Fruit fly (Drosophila melanogaster): ENCODE measurements around the gene CG7824.

The CG7824 gene

DNA sequence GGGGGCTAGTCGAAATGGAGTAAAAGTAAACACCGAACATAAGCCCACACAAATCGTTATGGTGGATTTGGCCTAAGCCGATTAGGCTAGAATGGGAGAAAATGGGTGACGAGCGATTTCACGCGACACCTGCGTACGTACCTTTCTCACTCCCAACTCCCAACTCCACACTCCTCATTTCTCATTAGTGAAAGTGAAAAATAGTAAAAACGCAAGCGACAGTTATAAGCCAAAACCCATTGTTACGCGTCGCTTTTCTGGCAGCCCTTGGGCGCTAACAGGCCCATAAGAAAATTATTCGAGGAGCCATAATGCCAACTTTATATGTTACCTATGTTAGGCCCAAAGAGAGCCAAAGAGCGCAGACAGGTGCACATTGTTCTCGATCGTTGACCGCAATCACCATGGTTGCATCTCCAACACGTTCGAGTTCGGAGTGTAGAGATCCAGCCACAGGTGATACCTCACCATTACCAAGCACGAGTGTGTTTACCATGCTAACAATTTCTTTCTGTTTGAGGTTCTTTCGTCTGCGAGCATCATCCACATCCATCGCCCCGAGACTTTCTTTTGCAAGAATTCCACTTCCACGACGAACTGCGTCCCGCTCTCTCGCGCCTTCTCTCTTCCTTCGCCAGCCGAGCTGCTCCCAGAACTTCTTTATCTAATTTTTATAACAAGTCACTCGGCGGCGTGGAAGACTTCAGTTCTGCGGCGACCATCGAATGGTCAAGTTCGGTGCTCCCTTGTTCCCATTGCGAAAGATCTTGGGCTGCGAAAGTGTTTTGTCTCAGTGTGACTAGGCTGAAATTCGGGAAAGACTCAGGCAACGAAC is 40.1 kb downstream of the CG7824 start, which contains the start of gene neo:
Gene neo, plus strand, starts transcription at position 698 of the 835 bp plus-strand sequence.
- TF ChIP-seq vri (GFP tag; optimal IDR thresholded peaks at IDR 0.05) (no peak), Hr4 (GFP tag; optimal IDR thresholded peaks at IDR 0.05) (no peak), Sox102F (GFP tag; optimal IDR thresholded peaks at IDR 0.05) (no peak), CG8119 (GFP tag; IDR thresholded peaks at IDR 0.05) (no peak), esn (GFP tag; optimal IDR thresholded peaks at IDR 0.05) (no peak), CG15336 (GFP tag; IDR thresholded peaks at IDR 0.05) (no peak), CG6163 (GFP tag; IDR thresholded peaks at IDR 0.05) (0 out of 3 replicates have a peak, but pooled peaks have one; percentile 15), eg (GFP tag; IDR thresholded peaks at IDR 0.05) (peak; percentile 31; the same call in 1 of the 3 replicates), CG6854 (GFP tag; optimal IDR thresholded peaks at IDR 0.05) (peak; percentile 70)

DNA sequence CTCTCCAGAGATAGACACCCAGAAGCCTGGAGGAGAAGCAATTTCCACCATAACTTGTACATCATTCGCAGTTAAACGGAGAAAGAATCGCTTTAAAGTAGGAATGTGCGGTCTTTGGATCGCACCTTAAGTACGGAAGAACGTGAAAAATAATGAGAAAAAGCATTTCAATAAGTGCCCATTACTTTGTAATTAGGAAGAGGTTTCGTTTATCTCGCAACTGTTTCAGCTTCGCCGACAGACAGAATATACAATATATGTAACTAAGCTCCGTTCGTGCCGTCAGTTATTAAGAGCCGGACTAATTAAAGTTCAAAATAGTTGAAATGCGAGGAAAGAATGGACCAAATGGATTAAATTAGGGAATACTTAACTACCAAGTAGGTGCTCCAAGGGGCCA is 41.1 kb downstream of the CG7824 start, which contains the start of gene CG7829:
Gene CG7829, minus strand, starts transcription at position 101 of the 400 bp plus-strand sequence.
- TF ChIP-seq CG6808 (GFP tag; optimal IDR thresholded peaks at IDR 0.05) (no peak), CG11762 (GFP tag; optimal IDR thresholded peaks at IDR 0.05; ENCODE audit: insufficient read depth) (no peak), Hr39 (GFP tag; optimal IDR thresholded peaks at IDR 0.05) (no peak), fd59A (GFP tag; optimal IDR thresholded peaks at IDR 0.05) (no peak), Gug (GFP tag; IDR thresholded peaks at IDR 0.05) (no peak), svp (GFP tag) (no peak), topi (GFP tag; optimal IDR thresholded peaks at IDR 0.05) (no peak), Met (GFP tag; optimal IDR thresholded peaks at IDR 0.05) (no peak), dsx (GFP tag; optimal IDR thresholded peaks at IDR 0.05; ENCODE audit: poor library complexity, severe bottlenecking) (no peak), Smox (GFP tag; optimal IDR thresholded peaks at IDR 0.05) (no peak), CG15336 (GFP tag; IDR thresholded peaks at IDR 0.05) (no peak), CG3919 (GFP tag; optimal IDR thresholded peaks at IDR 0.05) (no peak)

DNA sequence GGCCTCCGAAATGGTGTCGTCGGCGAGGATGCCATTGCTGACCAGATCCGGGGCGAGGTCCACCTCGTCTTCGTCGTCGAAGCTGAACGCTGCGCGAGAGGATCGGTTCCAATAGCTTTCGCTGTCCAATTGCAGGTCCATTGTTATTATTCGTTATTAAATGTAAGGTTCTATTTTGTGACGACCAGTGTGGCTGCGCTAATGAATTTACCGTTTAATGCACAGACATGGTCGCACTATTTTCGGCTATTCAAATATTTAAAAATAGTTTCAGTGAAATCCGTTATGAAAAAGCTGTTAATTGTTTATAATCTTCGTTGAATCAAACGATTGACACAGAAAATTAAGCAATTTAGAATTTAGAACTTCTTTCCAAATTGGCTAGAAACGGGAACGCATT is 42.5 kb downstream of the CG7824 start, which contains the start of gene Vps16B:
Gene Vps16B, minus strand, starts transcription at position 186 of the 400 bp plus-strand sequence.
- TF ChIP-seq CG15336 (GFP tag; IDR thresholded peaks at IDR 0.05) = no peak
- TF ChIP-seq CG11762 (GFP tag; optimal IDR thresholded peaks at IDR 0.05; ENCODE audit: insufficient read depth) = no peak
- TF ChIP-seq CG32006 (GFP tag; optimal IDR thresholded peaks at IDR 0.05) = no peak
- TF ChIP-seq CG10669 (GFP tag; optimal IDR thresholded peaks at IDR 0.05) = no peak
- no peak for TF ChIP-seq topi (GFP tag; optimal IDR thresholded peaks at IDR 0.05)
- TF ChIP-seq CG3919 (GFP tag; optimal IDR thresholded peaks at IDR 0.05) = no peak
- TF ChIP-seq CG8632 (GFP tag; optimal IDR thresholded peaks at IDR 0.05) = no peak
- TF ChIP-seq Blimp-1 (GFP tag; optimal IDR thresholded peaks at IDR 0.05) = no peak
